Worm (Caenorhabditis elegans): ENCODE measurements around the gene D2007.1.
A peak's percentile ranks its signal among the peaks of the same experiment; 100 is the strongest.

Gene D2007.1

DNA sequence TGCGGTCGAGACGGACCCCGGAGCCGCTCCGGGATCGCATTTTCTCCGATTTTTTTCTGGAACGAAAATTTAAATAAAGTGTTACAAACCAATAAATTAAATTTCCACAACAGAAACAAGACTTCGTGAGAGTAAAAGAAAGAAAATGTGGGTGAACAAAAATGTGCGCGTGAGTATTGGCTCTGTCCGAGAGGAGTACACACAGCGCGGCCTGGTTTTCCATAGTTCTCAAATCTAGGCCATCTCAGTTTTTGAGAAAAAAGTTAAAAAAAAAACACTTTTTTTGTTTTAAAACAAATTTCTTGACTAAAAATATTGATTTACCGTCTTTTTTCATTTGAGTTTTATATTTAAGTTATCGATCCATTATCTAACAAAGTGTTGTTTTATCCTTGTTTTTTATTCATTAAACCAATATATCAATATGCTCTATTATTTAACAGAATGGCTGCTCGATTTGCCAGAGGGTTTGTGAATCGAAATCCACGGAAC is 10.6 kb upstream of the D2007.1 start, which contains the start of the genes C14B9.8 and mrpl-18 (continued):
- TF ChIP-seq cebp-1 (GFP tag; IDR thresholded peaks at IDR 0.05) (no peak), cebp-1 (tag; optimal IDR thresholded peaks at IDR 0.05) (no peak), ceh-27 (GFP tag; optimal IDR thresholded peaks at IDR 0.05) (peak; percentile 38), lir-1 (GFP tag; conservative IDR thresholded peaks at IDR 0.05) (peak; percentile 55), sptf-2 (GFP tag; optimal IDR thresholded peaks at IDR 0.05) (no peak), snpc-1.3 (tag; optimal IDR thresholded peaks at IDR 0.05; ENCODE audit: insufficient read depth) (no peak), repo-1 (tag; optimal IDR thresholded peaks at IDR 0.05) (no peak), F33H1.4 (GFP tag; IDR thresholded peaks at IDR 0.05) (peak; percentile 55), T07F8.4 (tag; optimal IDR thresholded peaks at IDR 0.05) (no peak), egl-18 (GFP tag; IDR thresholded peaks at IDR 0.05) (no peak), ceh-79 (tag; optimal IDR thresholded peaks at IDR 0.05) (no peak), rec-8 (tag; optimal IDR thresholded peaks at IDR 0.05) (peak; percentile 21 to 53), pha-4 (tag; optimal IDR thresholded peaks at IDR 0.05) (no peak), madf-6 (GFP tag; IDR thresholded peaks at IDR 0.05) (no peak; the same call in 1 of the 2 replicates), F39B2.1 (GFP tag; IDR thresholded peaks at IDR 0.05) (no peak), C17E4.6 (GFP tag; IDR thresholded peaks at IDR 0.05) (no peak), egl-44 (GFP tag; IDR thresholded peaks at IDR 0.05) (no peak), let-607 (tag; optimal IDR thresholded peaks at IDR 0.05) (peak in 1 of 2 experiments; percentile 16), hlh-12 (tag; optimal IDR thresholded peaks at IDR 0.05) (no peak), snpc-1.1 (tag; optimal IDR thresholded peaks at IDR 0.05; ENCODE audit: insufficient read depth) (no peak), lin-54 (GFP tag; optimal IDR thresholded peaks at IDR 0.05) (peak; percentile 11), F57C9.4 (tag; optimal IDR thresholded peaks at IDR 0.05) (no peak), unc-62 (GFP tag; optimal IDR thresholded peaks at IDR 0.05) (no peak), C06A6.2 (GFP tag; conservative IDR thresholded peaks at IDR 0.05) (no peak), Y95B8A.8 (GFP tag; IDR thresholded peaks at IDR 0.05) (no peak), lsl-1 (GFP tag; optimal IDR thresholded peaks at IDR 0.05) (peak; percentile 27), B0261.1 (tag; optimal IDR thresholded peaks at IDR 0.05) (no peak), ceh-91 (GFP tag; IDR thresholded peaks at IDR 0.05) (no peak), T26A5.8 (tag; optimal IDR thresholded peaks at IDR 0.05) (no peak), ztf-6 (GFP tag; IDR thresholded peaks at IDR 0.05) (no peak), mcd-1 (GFP tag; IDR thresholded peaks at IDR 0.05) (peak; percentile 51; the same call in 1 of the 2 replicates), attf-6 (GFP tag; IDR thresholded peaks at IDR 0.05) (no peak), sea-2 (GFP tag; IDR thresholded peaks at IDR 0.05) (no peak), Y53G8AR.9 (GFP tag; conservative IDR thresholded peaks at IDR 0.05) (no peak), rcor-1 (GFP tag; IDR thresholded peaks at IDR 0.05) (peak; percentile 51; the same call in 1 of the 2 replicates), F57A8.1 (GFP tag; optimal IDR thresholded peaks at IDR 0.05) (no peak), Y79H2A.3 (GFP tag; conservative IDR thresholded peaks at IDR 0.05) (no peak), B0019.2 (GFP tag; conservative IDR thresholded peaks at IDR 0.05) (no peak), aptf-2 (GFP tag; conservative IDR thresholded peaks at IDR 0.05) (no peak), tbx-9 (tag; optimal IDR thresholded peaks at IDR 0.05; ENCODE audit: borderline replicate concordance) (no peak), ets-4 (GFP tag; optimal IDR thresholded peaks at IDR 0.05) (no peak), hsf-1 (GFP tag; IDR thresholded peaks at IDR 0.05) (no peak), lag-1 (GFP tag; IDR thresholded peaks at IDR 0.05) (no peak), egrh-3 (GFP tag; IDR thresholded peaks at IDR 0.05) (no peak), zfh-2 (GFP tag; conservative IDR thresholded peaks at IDR 0.05) (no peak), dpl-1 (GFP tag; optimal IDR thresholded peaks at IDR 0.05) (no peak), Y67H2A.10 (GFP tag; conservative IDR thresholded peaks at IDR 0.05) (no peak), ceh-100 (GFP tag; IDR thresholded peaks at IDR 0.05) (peak; percentile 58; the same call in 1 of the 2 replicates)
